Fruit fly (Drosophila melanogaster): ENCODE results near the gene 5-HT2A.
A peak's percentile ranks its signal among the peaks of the same experiment; 100 is the strongest.

5-HT2A gene

dm6 chr3R:4676981-4677665, 64.5 kb downstream of the 5-HT2A start:
- no peak for TF ChIP-seq psq (optimal IDR thresholded peaks at IDR 0.05)
- peak in 1 of 2 experiments; percentile 51 for TF ChIP-seq EcR (GFP tag; optimal IDR thresholded peaks at IDR 0.05)
- no peak for TF ChIP-seq Dll (optimal IDR thresholded peaks at IDR 0.05)
- no peak for TF ChIP-seq usp (GFP tag; optimal IDR thresholded peaks at IDR 0.05)
- no peak for TF ChIP-seq CG8478 (optimal IDR thresholded peaks at IDR 0.05)
- TF ChIP-seq pan (optimal IDR thresholded peaks at IDR 0.05): no peak

dm6 chr3R:4678362-4678761, 65.7 kb downstream of the 5-HT2A start:
- TF ChIP-seq Dll (optimal IDR thresholded peaks at IDR 0.05) (no peak), pan (optimal IDR thresholded peaks at IDR 0.05) (no peak), EcR (GFP tag; optimal IDR thresholded peaks at IDR 0.05) (no peak), usp (GFP tag; optimal IDR thresholded peaks at IDR 0.05) (no peak), psq (optimal IDR thresholded peaks at IDR 0.05) (no peak), CG8478 (optimal IDR thresholded peaks at IDR 0.05) (no peak)

All from whole organism.